Worm (Caenorhabditis elegans) whole organism, L3 larva: ENCODE data around the gene W04G3.11.

ENCODE experiments used
- ZK546.5 ChIP-seq: sonication (generic microtip); optimal IDR thresholded peaks from 2 replicates; lab custom pipeline; 2017; ENCODE audit warnings: missing biosample characterization, missing genetic modification characterization
- ama-1 ChIP-seq: fragments of 150-350 bp; optimal IDR thresholded peaks from 2 replicates; lab custom pipeline; 2018
- fkh-2 ChIP-seq: fragments of 150-350 bp; optimal IDR thresholded peaks from 2 replicates; lab custom pipeline; 2014; ENCODE audit warnings: missing biosample characterization, missing genetic modification reagents, missing genetic modification characterization
- fos-1 ChIP-seq: fragments of 150-350 bp; optimal IDR thresholded peaks from 2 replicates; lab custom pipeline; 2014; ENCODE audit warnings: missing biosample characterization, missing genetic modification characterization
- jun-1 ChIP-seq: fragments of 150-350 bp; optimal IDR thresholded peaks from 2 replicates; lab custom pipeline; 2014; ENCODE audit warnings: missing biosample characterization, missing genetic modification reagents, missing genetic modification characterization
- lin-15B ChIP-seq: fragments of 150-350 bp; optimal IDR thresholded peaks from 2 replicates; lab custom pipeline; 2014; ENCODE audit warnings: missing biosample characterization, missing genetic modification characterization
- pha-4 ChIP-seq: fragments of 150-350 bp; optimal IDR thresholded peaks from 2 replicates; lab custom pipeline; 2014; ENCODE audit warnings: missing biosample characterization, missing genetic modification reagents, missing genetic modification characterization
- pqm-1 ChIP-seq: fragments of 150-350 bp; optimal IDR thresholded peaks from 2 replicates; lab custom pipeline; 2017; ENCODE audit warnings: missing biosample characterization, missing genetic modification characterization, inconsistent platforms
- snpc-4 ChIP-seq: fragments of 150-350 bp; optimal IDR thresholded peaks from 2 replicates; lab custom pipeline; 2014; ENCODE audit warnings: missing biosample characterization, missing genetic modification characterization
- unc-39 ChIP-seq: sonication (generic microtip); optimal IDR thresholded peaks from 4 replicates; lab custom pipeline; 2017; ENCODE audit warnings: missing biosample characterization, missing genetic modification characterization
- unc-62 ChIP-seq: fragments of 150-350 bp; sonication (generic microtip); optimal IDR thresholded peaks from 4 replicates; lab custom pipeline; 2014; ENCODE audit warnings: missing biosample characterization, missing genetic modification reagents, missing genetic modification characterization
- ztf-11 ChIP-seq: fragments of 150-350 bp; optimal IDR thresholded peaks from 2 replicates; lab custom pipeline; 2014; ENCODE audit warnings: missing biosample characterization, missing genetic modification characterization

- no peak for TF ChIP-seq ama-1 (lab: Kevin White, UChicago)
- no peak for TF ChIP-seq unc-39
- TF ChIP-seq fos-1 = peak; percentile 70
- TF ChIP-seq snpc-4 (tag; lab: Kevin White, UChicago) = no peak
- TF ChIP-seq unc-62 (GFP tag; lab: Kevin White, UChicago) = no peak
- no peak for TF ChIP-seq ztf-11 (tag; lab: Kevin White, UChicago)
- peak; percentile 87 for TF ChIP-seq pqm-1 (tag; lab: Kevin White, UChicago)
- TF ChIP-seq lin-15B = no peak
- TF ChIP-seq jun-1 = peak; percentile 88
- no peak for TF ChIP-seq fkh-2 (tag; lab: Kevin White, UChicago)
- TF ChIP-seq pha-4 = peak; percentile 60
- no peak for TF ChIP-seq ZK546.5 (tag; lab: Kevin White, UChicago)
Measured at ce11 chrX:11047183-11047582, 41.8 kb upstream of the W04G3.11 start, which contains the start of gene clc-1.
